Fruit fly (Drosophila melanogaster) whole organism: Measurements from ENCODE around the gene CG4022.

ENCODE experiments used
- CG8478 ChIP-seq: fragments of >200 bp; optimal IDR thresholded peaks from 2 replicates; lab custom pipeline; 2018; ENCODE audit warnings: inconsistent platforms
- Dll ChIP-seq: fragments of >200 bp; optimal IDR thresholded peaks from 2 replicates; lab custom pipeline; 2017
- EcR ChIP-seq, 2 experiments: fragments of >200 bp; optimal IDR thresholded peaks; 2 replicates each; lab custom pipeline; 2017; ENCODE audit warnings: missing biosample characterization in 2 of 2, missing genetic modification characterization in 2 of 2, missing genetic modification reagents in 2 of 2
- pan ChIP-seq: fragments of >200 bp; optimal IDR thresholded peaks from 2 replicates; lab custom pipeline; 2017
- psq ChIP-seq: fragments of >200 bp; optimal IDR thresholded peaks from 2 replicates; lab custom pipeline; 2017
- usp ChIP-seq: fragments of >200 bp; optimal IDR thresholded peaks from 2 replicates; lab custom pipeline; 2017; ENCODE audit warnings: missing biosample characterization, missing genetic modification characterization, mixed read lengths

DNA sequence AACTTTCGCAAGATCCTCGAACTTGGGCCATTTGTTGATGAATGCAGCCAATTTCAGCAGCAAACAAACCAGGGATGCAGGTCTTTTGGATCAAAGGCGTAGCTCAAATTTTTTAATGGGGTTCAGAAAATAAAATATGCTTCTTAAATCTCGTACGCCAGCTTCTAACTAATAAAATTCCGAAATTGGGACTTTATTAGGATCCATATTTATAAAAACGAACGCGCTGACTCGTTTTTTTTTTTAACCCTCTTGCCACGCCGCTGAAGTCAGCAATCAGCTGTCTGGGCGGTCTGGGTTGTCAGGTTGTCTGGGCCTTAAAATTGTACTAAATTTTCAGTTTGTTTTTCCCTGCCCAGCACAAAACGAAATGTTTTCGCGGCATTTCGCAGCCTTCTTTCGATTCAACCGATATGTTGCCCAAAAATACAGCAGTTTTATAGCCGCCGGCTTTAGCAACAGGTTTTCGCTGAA, 47.0 kb upstream of the CG4022 start, which contains the start of gene CG3437:
- TF ChIP-seq psq (lab: Kevin White, UChicago) (no peak), pan (lab: Kevin White, UChicago) (no peak), CG8478 (lab: Kevin White, UChicago) (no peak), EcR (GFP tag; optimal IDR thresholded peaks at IDR 0.05; lab: Kevin White, UChicago) (no peak), Dll (lab: Kevin White, UChicago) (no peak), usp (GFP tag; lab: Kevin White, UChicago) (no peak)
